Fruit fly (Drosophila melanogaster): ENCODE results near the gene CG2225.

Gene CG2225

dm6 chr2L:21629149-21629813 lies 48.0 kb downstream of the CG2225 start:
- TF ChIP-seq Dfd (GFP tag; optimal IDR thresholded peaks at IDR 0.05) (no peak), h (GFP tag; optimal IDR thresholded peaks at IDR 0.05) (no peak), HLH106 (tag; optimal IDR thresholded peaks at IDR 0.05) (no peak), Jra (GFP tag; optimal IDR thresholded peaks at IDR 0.05) (peak; percentile 43), GATAd (GFP tag; optimal IDR thresholded peaks at IDR 0.05) (no peak), Sp1 (GFP tag; optimal IDR thresholded peaks at IDR 0.05) (no peak), lola (GFP tag; optimal IDR thresholded peaks at IDR 0.05) (no peak), Hr83 (GFP tag; optimal IDR thresholded peaks at IDR 0.05; ENCODE audit: poor library complexity, severe bottlenecking) (peak; percentile 94), jim (GFP tag; optimal IDR thresholded peaks at IDR 0.05) (peak; percentile 7), sage (GFP tag; optimal IDR thresholded peaks at IDR 0.05) (peak; percentile 38), CrebA (GFP tag; optimal IDR thresholded peaks at IDR 0.05; ENCODE audit: borderline replicate concordance) (peak; percentile 26), Hr78 (GFP tag; optimal IDR thresholded peaks at IDR 0.05) (no peak), dsf (GFP tag; optimal IDR thresholded peaks at IDR 0.05; ENCODE audit: borderline replicate concordance) (no peak), woc (GFP tag; optimal IDR thresholded peaks at IDR 0.05) (no peak), Abd-B (GFP tag; optimal IDR thresholded peaks at IDR 0.05) (no peak), Rel (GFP tag; optimal IDR thresholded peaks at IDR 0.05) (no peak), Rel (tag; optimal IDR thresholded peaks at IDR 0.05) (no peak), Hnf4 (GFP tag; optimal IDR thresholded peaks at IDR 0.05) (no peak), br (GFP tag; optimal IDR thresholded peaks at IDR 0.05) (no peak), CG32264 (GFP tag; optimal IDR thresholded peaks at IDR 0.05) (no peak), Mio (GFP tag; optimal IDR thresholded peaks at IDR 0.05) (no peak), dmrt93B (GFP tag; optimal IDR thresholded peaks at IDR 0.05) (no peak), Dif (GFP tag; optimal IDR thresholded peaks at IDR 0.05; ENCODE audit: partially characterized antibody) (peak; percentile 82), brk (GFP tag; optimal IDR thresholded peaks at IDR 0.05) (no peak), OdsH (GFP tag; optimal IDR thresholded peaks at IDR 0.05) (no peak), ey (GFP tag; optimal IDR thresholded peaks at IDR 0.05) (no peak), fru (GFP tag; optimal IDR thresholded peaks at IDR 0.05) (peak; percentile 52), CG9705 (GFP tag; optimal IDR thresholded peaks at IDR 0.05) (no peak), dl (GFP tag; optimal IDR thresholded peaks at IDR 0.05; ENCODE audit: insufficient read depth in 1 of 2, partially characterized antibody in 2 of 2) (peak in 1 of 2 experiments; percentile 58), psq (GFP tag; optimal IDR thresholded peaks at IDR 0.05) (peak; percentile 33), Vsx2 (GFP tag; optimal IDR thresholded peaks at IDR 0.05; ENCODE audit: partially characterized antibody) (no peak), N (GFP tag; optimal IDR thresholded peaks at IDR 0.05) (peak; percentile 75), rgr (GFP tag; optimal IDR thresholded peaks at IDR 0.05) (peak; percentile 43), foxo (GFP tag; optimal IDR thresholded peaks at IDR 0.05) (no peak)

dm6 chr2L:21628533-21628932 lies 48.8 kb downstream of the CG2225 start:
- peak; percentile 2 for TF ChIP-seq brk (GFP tag; optimal IDR thresholded peaks at IDR 0.05)
- no peak for TF ChIP-seq tai (GFP tag; optimal IDR thresholded peaks at IDR 0.05)
- no peak for TF ChIP-seq fru (GFP tag; optimal IDR thresholded peaks at IDR 0.05)
- TF ChIP-seq Hnf4 (GFP tag; optimal IDR thresholded peaks at IDR 0.05): peak; percentile 16
- TF ChIP-seq Mio (GFP tag; optimal IDR thresholded peaks at IDR 0.05): no peak
- peak; percentile 46 for TF ChIP-seq Dif (GFP tag; optimal IDR thresholded peaks at IDR 0.05; ENCODE audit: partially characterized antibody)
- TF ChIP-seq Sp1 (GFP tag; optimal IDR thresholded peaks at IDR 0.05): peak; percentile 3

- TF ChIP-seq foxo (GFP tag; optimal IDR thresholded peaks at IDR 0.05): no peak
- no peak for TF ChIP-seq Sp1 (GFP tag; optimal IDR thresholded peaks at IDR 0.05)
- TF ChIP-seq Dfd (GFP tag; optimal IDR thresholded peaks at IDR 0.05): no peak
- no peak for TF ChIP-seq Mio (GFP tag; optimal IDR thresholded peaks at IDR 0.05)
- no peak for TF ChIP-seq Myc (optimal IDR thresholded peaks at IDR 0.05)
- TF ChIP-seq CG9705 (GFP tag; optimal IDR thresholded peaks at IDR 0.05): no peak
- TF ChIP-seq woc (GFP tag; optimal IDR thresholded peaks at IDR 0.05): no peak
These were observed 49.4 kb downstream of the CG2225 start for dm6 chr2L:21627957-21628356.
